Fruit fly (Drosophila melanogaster): ENCODE data around the gene ppk19.

Gene ppk19

dm6 chr3R:29696359-29696758 is 24.1 kb downstream of the ppk19 start (continued):
- TF ChIP-seq sisA (GFP tag; IDR thresholded peaks at IDR 0.05) (peak; percentile 34), CG12942 (GFP tag; optimal IDR thresholded peaks at IDR 0.05) (no peak), CG8765 (GFP tag; IDR thresholded peaks at IDR 0.05) (peak; percentile 61; the same call in 1 of the 2 replicates), CG1602 (GFP tag; optimal IDR thresholded peaks at IDR 0.05) (peak; percentile 18), ken (GFP tag; IDR thresholded peaks at IDR 0.05) (0 out of 3 replicates have a peak, but pooled peaks have one; percentile 16), dmrt11E (tag; optimal IDR thresholded peaks at IDR 0.05) (peak; percentile 71), Nf-YC (tag; optimal IDR thresholded peaks at IDR 0.05) (no peak), trem (tag; optimal IDR thresholded peaks at IDR 0.05) (peak; percentile 27), CG4360 (GFP tag; IDR thresholded peaks at IDR 0.05) (0 out of 2 replicates have a peak, but pooled peaks have one; percentile 15), Bteb2 (GFP tag; optimal IDR thresholded peaks at IDR 0.05) (no peak), Xrp1 (GFP tag; IDR thresholded peaks at IDR 0.05) (peak; percentile 60; the same call in 1 of the 2 replicates), kah (GFP tag; optimal IDR thresholded peaks at IDR 0.05) (no peak), sob (GFP tag; IDR thresholded peaks at IDR 0.05) (peak; percentile 9; the same call in 1 of the 2 replicates), Hr3 (GFP tag; optimal IDR thresholded peaks at IDR 0.05) (no peak), CG14441 (GFP tag; IDR thresholded peaks at IDR 0.05) (no peak), E2f1 (GFP tag; IDR thresholded peaks at IDR 0.05) (no peak), Hmr (GFP tag; optimal IDR thresholded peaks at IDR 0.05) (no peak), CG17328 (GFP tag; IDR thresholded peaks at IDR 0.05) (peak; percentile 71), HLH3B (GFP tag; IDR thresholded peaks at IDR 0.05) (no peak), CG6254 (GFP tag; optimal IDR thresholded peaks at IDR 0.05) (no peak), tio (GFP tag; optimal IDR thresholded peaks at IDR 0.05) (no peak), Nf-YB (GFP tag; optimal IDR thresholded peaks at IDR 0.05) (peak; percentile 17), gsb-n (tag; optimal IDR thresholded peaks at IDR 0.05) (peak; percentile 14), tx (GFP tag; optimal IDR thresholded peaks at IDR 0.05) (no peak), CG12155 (GFP tag; optimal IDR thresholded peaks at IDR 0.05) (no peak), Sox102F (GFP tag; optimal IDR thresholded peaks at IDR 0.05) (no peak), Elba2 (GFP tag; optimal IDR thresholded peaks at IDR 0.05) (peak; percentile 40), CG14667 (GFP tag; IDR thresholded peaks at IDR 0.05) (no peak), CG15696 (tag; optimal IDR thresholded peaks at IDR 0.05) (peak; percentile 58), CG34376 (GFP tag; optimal IDR thresholded peaks at IDR 0.05) (no peak), CG18262 (tag; optimal IDR thresholded peaks at IDR 0.05) (peak; percentile 38), CG6689 (GFP tag; IDR thresholded peaks at IDR 0.05) (0 out of 2 replicates have a peak, but pooled peaks have one; percentile 20), prd (optimal IDR thresholded peaks at IDR 0.05) (no peak), prd (GFP tag; IDR thresholded peaks at IDR 0.05) (peak; percentile 79), NFAT (GFP tag; IDR thresholded peaks at IDR 0.05) (no peak), CG12391 (tag; optimal IDR thresholded peaks at IDR 0.05) (peak; percentile 37), CG4820 (GFP tag; optimal IDR thresholded peaks at IDR 0.05) (peak; percentile 30), HmgD (GFP tag; optimal IDR thresholded peaks at IDR 0.05) (no peak), sug (tag; optimal IDR thresholded peaks at IDR 0.05) (no peak), Pdp1 (GFP tag; optimal IDR thresholded peaks at IDR 0.05) (no peak), vnd (GFP tag; IDR thresholded peaks at IDR 0.05; ENCODE audit: partially characterized antibody) (no peak), MTF-1 (GFP tag; optimal IDR thresholded peaks at IDR 0.05; ENCODE audit: borderline replicate concordance) (no peak), repo (GFP tag; optimal IDR thresholded peaks at IDR 0.05) (no peak), nmo (GFP tag; optimal IDR thresholded peaks at IDR 0.05) (peak; percentile 14), Med (GFP tag) (peak; percentile 68), CG1529 (GFP tag; optimal IDR thresholded peaks at IDR 0.05) (no peak), CG1603 (tag; optimal IDR thresholded peaks at IDR 0.05) (peak; percentile 63), CG15479 (GFP tag; optimal IDR thresholded peaks at IDR 0.05) (no peak), CG9727 (GFP tag; optimal IDR thresholded peaks at IDR 0.05) (peak; percentile 59), CG10147 (GFP tag; optimal IDR thresholded peaks at IDR 0.05) (no peak), otp (GFP tag; IDR thresholded peaks at IDR 0.05) (no peak), pnt (GFP tag; optimal IDR thresholded peaks at IDR 0.05) (peak; percentile 29)

Measured in whole organism, embryonic.